Fruit fly (Drosophila melanogaster): ENCODE measurements around the gene CG6144.
A peak's percentile ranks its signal among the peaks of the same experiment; 100 is the strongest.

The CG6144 gene

dm6 chr2L:10506557-10507252 lies 18.2 kb downstream of the CG6144 start, which contains the start of the genes Myo31DF and CG6094 (continued):
- no peak for TF ChIP-seq Hr39 (optimal IDR thresholded peaks at IDR 0.05)
- peak; percentile 89 for TF ChIP-seq Deaf1 (tag; optimal IDR thresholded peaks at IDR 0.05)
- TF ChIP-seq CG10267 (tag; optimal IDR thresholded peaks at IDR 0.05) = peak; percentile 59
- TF ChIP-seq Dfd (GFP tag; optimal IDR thresholded peaks at IDR 0.05) = peak in 1 of 2 experiments; percentile 44
- TF ChIP-seq TFAM (GFP tag; optimal IDR thresholded peaks at IDR 0.05) = no peak
- TF ChIP-seq Gsc (GFP tag; IDR thresholded peaks at IDR 0.05) = no peak
- TF ChIP-seq CG12391 (tag; optimal IDR thresholded peaks at IDR 0.05) = peak; percentile 35
- peak; percentile 65 for TF ChIP-seq Rfx (GFP tag; IDR thresholded peaks at IDR 0.05)
- TF ChIP-seq zen (tag; optimal IDR thresholded peaks at IDR 0.05) = peak; percentile 62
- no peak for TF ChIP-seq CG6272 (GFP tag; IDR thresholded peaks at IDR 0.05)
- TF ChIP-seq CG9932 (GFP tag; IDR thresholded peaks at IDR 0.05) = peak; percentile 55
- TF ChIP-seq pfk (GFP tag; optimal IDR thresholded peaks at IDR 0.05) = no peak
- no peak for TF ChIP-seq usp (GFP tag; optimal IDR thresholded peaks at IDR 0.05)
- no peak for TF ChIP-seq H2.0 (GFP tag; IDR thresholded peaks at IDR 0.05)
- TF ChIP-seq mld (GFP tag; IDR thresholded peaks at IDR 0.05; ENCODE audit: partially characterized antibody) = no peak
- TF ChIP-seq Rx (GFP tag; IDR thresholded peaks at IDR 0.05) = no peak
- TF ChIP-seq Pdp1 (GFP tag; optimal IDR thresholded peaks at IDR 0.05) = peak in 1 of 2 experiments; percentile 94
- no peak for TF ChIP-seq CG7271 (tag; optimal IDR thresholded peaks at IDR 0.05)
- TF ChIP-seq CG4820 (GFP tag; optimal IDR thresholded peaks at IDR 0.05) = no peak
- TF ChIP-seq sr (GFP tag; IDR thresholded peaks at IDR 0.05) = peak; percentile 46; the same call in 1 of the 3 replicates
- TF ChIP-seq Usf (GFP tag; optimal IDR thresholded peaks at IDR 0.05) = no peak
- TF ChIP-seq CG17359 (tag; optimal IDR thresholded peaks at IDR 0.05) = no peak
- TF ChIP-seq hkb (optimal IDR thresholded peaks at IDR 0.05) = peak; percentile 77
- TF ChIP-seq hkb (GFP tag; IDR thresholded peaks at IDR 0.05) = peak; percentile 34; the same call in 1 of the 2 replicates
- TF ChIP-seq dpn (GFP tag; optimal IDR thresholded peaks at IDR 0.05) = peak; percentile 16 to 39
- TF ChIP-seq ash1 (GFP tag; optimal IDR thresholded peaks at IDR 0.05) = peak; percentile 20
- peak; percentile 84 for TF ChIP-seq phol (tag; optimal IDR thresholded peaks at IDR 0.05)
- no peak for TF ChIP-seq slou (GFP tag; optimal IDR thresholded peaks at IDR 0.05)
- TF ChIP-seq CG4328 (GFP tag; optimal IDR thresholded peaks at IDR 0.05) = peak; percentile 19
- peak; percentile 10; the same call in 1 of the 2 replicates for TF ChIP-seq CG4360 (GFP tag; IDR thresholded peaks at IDR 0.05)
- TF ChIP-seq da (GFP tag; optimal IDR thresholded peaks at IDR 0.05) = peak; percentile 24
- peak; percentile 59 for TF ChIP-seq Vsx1 (GFP tag; optimal IDR thresholded peaks at IDR 0.05)
- no peak for TF ChIP-seq Ravus (GFP tag; IDR thresholded peaks at IDR 0.05)
- peak; percentile 94 for TF ChIP-seq Dp (GFP tag; optimal IDR thresholded peaks at IDR 0.05)
- peak; percentile 38 for TF ChIP-seq gro (GFP tag; optimal IDR thresholded peaks at IDR 0.05)
- TF ChIP-seq pum (GFP tag; optimal IDR thresholded peaks at IDR 0.05) = peak; percentile 21
- TF ChIP-seq prd (optimal IDR thresholded peaks at IDR 0.05) = no peak
- peak; percentile 17; the same call in 1 of the 3 replicates for TF ChIP-seq prd (GFP tag; IDR thresholded peaks at IDR 0.05)
- peak; percentile 29 for TF ChIP-seq grau (tag; optimal IDR thresholded peaks at IDR 0.05)
- TF ChIP-seq sug (tag; optimal IDR thresholded peaks at IDR 0.05) = peak; percentile 61
- no peak for TF ChIP-seq stc (GFP tag; IDR thresholded peaks at IDR 0.05)
- no peak for TF ChIP-seq CG3726 (GFP tag; IDR thresholded peaks at IDR 0.05)
- no peak for TF ChIP-seq CG10274 (GFP tag; optimal IDR thresholded peaks at IDR 0.05)
- TF ChIP-seq CG13123 (GFP tag; optimal IDR thresholded peaks at IDR 0.05) = no peak
- no peak for TF ChIP-seq CG31441 (GFP tag; IDR thresholded peaks at IDR 0.05)
- peak; percentile 39 for TF ChIP-seq Fer1 (GFP tag; optimal IDR thresholded peaks at IDR 0.05)
- no peak for TF ChIP-seq CG3838 (GFP tag; optimal IDR thresholded peaks at IDR 0.05)
- no peak for TF ChIP-seq slp2 (GFP tag; optimal IDR thresholded peaks at IDR 0.05)
- TF ChIP-seq CG9817 (tag; optimal IDR thresholded peaks at IDR 0.05) = peak; percentile 13
- TF ChIP-seq her (GFP tag; optimal IDR thresholded peaks at IDR 0.05) = peak; percentile 7
- TF ChIP-seq CG1529 (GFP tag; optimal IDR thresholded peaks at IDR 0.05) = no peak

Measured in whole organism, embryonic.